Worm (Caenorhabditis elegans) whole organism, L3 larva: ENCODE results near the gene lido-10.

Source experiments
- ama-1 ChIP-seq: fragments of 150-350 bp; optimal IDR thresholded peaks from 2 replicates; lab custom pipeline; 2018
- ceh-16 ChIP-seq: sonication (generic microtip); optimal IDR thresholded peaks from 2 replicates; lab custom pipeline; 2017; ENCODE audit warnings: missing biosample characterization, missing genetic modification characterization
- ceh-28 ChIP-seq: fragments of 150-350 bp; optimal IDR thresholded peaks from 2 replicates; lab custom pipeline; 2014; ENCODE audit warnings: missing biosample characterization, missing genetic modification reagents, missing genetic modification characterization
- ceh-9 ChIP-seq: sonication (generic microtip); optimal IDR thresholded peaks from 2 replicates; lab custom pipeline; 2018; ENCODE audit warnings: missing biosample characterization, missing genetic modification characterization
- daf-12 ChIP-seq: fragments of 150-350 bp; optimal IDR thresholded peaks from 2 replicates; lab custom pipeline; 2014; ENCODE audit warnings: missing biosample characterization, missing genetic modification reagents, missing genetic modification characterization
- egl-5 ChIP-seq: fragments of 150-350 bp; optimal IDR thresholded peaks from 2 replicates; lab custom pipeline; 2017; ENCODE audit warnings: missing biosample characterization, missing genetic modification reagents, missing genetic modification characterization, inconsistent platforms
- elt-1 ChIP-seq: fragments of 150-350 bp; optimal IDR thresholded peaks from 2 replicates; lab custom pipeline; 2014; ENCODE audit warnings: missing biosample characterization, missing genetic modification characterization
- elt-2 ChIP-seq: sonication (generic microtip); optimal IDR thresholded peaks from 2 replicates; lab custom pipeline; 2016; ENCODE audit warnings: missing genetic modification reagents, mild to moderate bottlenecking, missing genetic modification characterization, missing compliant biosample characterization
- eor-1 ChIP-seq, 2 experiments: fragments of 150-350 bp; optimal IDR thresholded peaks; 2 replicates each; lab custom pipeline; 2014 to 2018; ENCODE audit warnings: missing biosample characterization in 2 of 2, missing genetic modification characterization in 2 of 2
- fkh-10 ChIP-seq: sonication (generic microtip); optimal IDR thresholded peaks from 2 replicates; lab custom pipeline; 2017; ENCODE audit warnings: missing biosample characterization, missing genetic modification reagents, missing genetic modification characterization
- fos-1 ChIP-seq: fragments of 150-350 bp; optimal IDR thresholded peaks from 2 replicates; lab custom pipeline; 2014; ENCODE audit warnings: missing biosample characterization, missing genetic modification characterization
- hmg-11 ChIP-seq: sonication (generic microtip); optimal IDR thresholded peaks from 2 replicates; lab custom pipeline; 2016; ENCODE audit warnings: missing genetic modification characterization, missing compliant biosample characterization
- jun-1 ChIP-seq: fragments of 150-350 bp; optimal IDR thresholded peaks from 2 replicates; lab custom pipeline; 2014; ENCODE audit warnings: missing biosample characterization, missing genetic modification reagents, missing genetic modification characterization
- lin-15B ChIP-seq: fragments of 150-350 bp; optimal IDR thresholded peaks from 2 replicates; lab custom pipeline; 2014; ENCODE audit warnings: missing biosample characterization, missing genetic modification characterization
- lin-39 ChIP-seq: fragments of 150-350 bp; optimal IDR thresholded peaks from 2 replicates; lab custom pipeline; 2018; ENCODE audit warnings: missing biosample characterization, missing genetic modification reagents, missing genetic modification characterization
- lsy-12 ChIP-seq: sonication (generic microtip); optimal IDR thresholded peaks from 2 replicates; lab custom pipeline; 2016; ENCODE audit warnings: mild to moderate bottlenecking, missing genetic modification characterization, missing compliant biosample characterization
- mdl-1 ChIP-seq: fragments of 150-350 bp; optimal IDR thresholded peaks from 2 replicates; lab custom pipeline; 2014; ENCODE audit warnings: missing biosample characterization, missing genetic modification characterization
- mml-1 ChIP-seq: fragments of 150-350 bp; sonication (generic microtip); optimal IDR thresholded peaks from 3 replicates; lab custom pipeline; 2014; ENCODE audit warnings: missing biosample characterization, missing genetic modification characterization
- nfya-1 ChIP-seq: sonication (generic microtip); optimal IDR thresholded peaks from 2 replicates; lab custom pipeline; 2017; ENCODE audit warnings: missing genetic modification characterization, mild to moderate bottlenecking, missing compliant biosample characterization, antibody characterized with exemption, moderate library complexity; ENCODE audit not compliant: insufficient read depth
- nhr-11 ChIP-seq: fragments of 150-350 bp; optimal IDR thresholded peaks from 2 replicates; lab custom pipeline; 2014; ENCODE audit warnings: missing biosample characterization, missing genetic modification characterization
- nhr-12 ChIP-seq: fragments of 150-350 bp; optimal IDR thresholded peaks from 2 replicates; lab custom pipeline; 2014; ENCODE audit warnings: missing biosample characterization, missing genetic modification characterization
- nhr-23 ChIP-seq: fragments of 150-350 bp; optimal IDR thresholded peaks from 2 replicates; lab custom pipeline; 2014; ENCODE audit warnings: missing biosample characterization, missing genetic modification reagents, missing genetic modification characterization
- nhr-237 ChIP-seq: fragments of 150-350 bp; optimal IDR thresholded peaks from 2 replicates; lab custom pipeline; 2014; ENCODE audit warnings: missing biosample characterization, missing genetic modification characterization
- nhr-43 ChIP-seq: sonication (generic microtip); optimal IDR thresholded peaks from 2 replicates; lab custom pipeline; 2016; ENCODE audit warnings: mild to moderate bottlenecking, missing genetic modification characterization, missing compliant biosample characterization; ENCODE audit not compliant: poor library complexity, severe bottlenecking
- nhr-67 ChIP-seq: fragments of 150-350 bp; optimal IDR thresholded peaks from 2 replicates; lab custom pipeline; 2014; ENCODE audit warnings: missing biosample characterization, missing genetic modification characterization
- nhr-76 ChIP-seq: fragments of 150-350 bp; sonication (generic microtip); optimal IDR thresholded peaks from 5 replicates; lab custom pipeline; 2014; ENCODE audit warnings: missing biosample characterization, missing genetic modification characterization
- pha-4 ChIP-seq: fragments of 150-350 bp; optimal IDR thresholded peaks from 2 replicates; lab custom pipeline; 2014; ENCODE audit warnings: missing biosample characterization, missing genetic modification reagents, missing genetic modification characterization
- pqm-1 ChIP-seq: fragments of 150-350 bp; optimal IDR thresholded peaks from 2 replicates; lab custom pipeline; 2017; ENCODE audit warnings: missing biosample characterization, missing genetic modification characterization, inconsistent platforms
- sea-2 ChIP-seq: fragments of 150-350 bp; sonication (generic microtip); optimal IDR thresholded peaks from 4 replicates; lab custom pipeline; 2014; ENCODE audit warnings: missing biosample characterization, missing genetic modification reagents, missing genetic modification characterization
- skn-1 ChIP-seq: fragments of 150-350 bp; optimal IDR thresholded peaks from 2 replicates; lab custom pipeline; 2014; ENCODE audit warnings: missing biosample characterization, missing genetic modification characterization
- snpc-4 ChIP-seq: fragments of 150-350 bp; optimal IDR thresholded peaks from 2 replicates; lab custom pipeline; 2014; ENCODE audit warnings: missing biosample characterization, missing genetic modification characterization
- tbx-2 ChIP-seq: sonication (generic microtip); optimal IDR thresholded peaks from 2 replicates; lab custom pipeline; 2016; ENCODE audit warnings: mild to moderate bottlenecking, missing genetic modification characterization, missing compliant biosample characterization
- unc-62 ChIP-seq: fragments of 150-350 bp; sonication (generic microtip); optimal IDR thresholded peaks from 4 replicates; lab custom pipeline; 2014; ENCODE audit warnings: missing biosample characterization, missing genetic modification reagents, missing genetic modification characterization
- ztf-11 ChIP-seq: fragments of 150-350 bp; optimal IDR thresholded peaks from 2 replicates; lab custom pipeline; 2014; ENCODE audit warnings: missing biosample characterization, missing genetic modification characterization

Gene lido-10

DNA sequence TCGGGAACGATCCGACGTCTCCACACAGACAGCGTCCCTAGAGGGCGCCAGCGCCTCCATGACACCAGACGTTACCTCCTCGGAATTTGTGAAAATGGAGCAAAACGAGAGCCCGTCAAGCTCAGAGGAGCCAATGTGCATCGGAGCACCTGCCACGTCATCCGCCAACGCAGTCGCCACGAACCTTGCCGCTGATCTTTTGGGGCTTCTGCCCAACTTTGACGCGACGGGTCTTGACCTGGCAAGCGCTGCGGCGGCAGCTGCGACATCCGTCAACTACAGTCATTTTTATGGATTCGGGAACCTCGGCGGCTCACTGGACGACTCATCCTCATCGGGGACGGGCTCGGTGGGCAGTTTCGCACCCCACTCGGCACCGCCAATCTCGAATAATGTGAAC lies 16.9 kb upstream of the lido-10 start:
- TF ChIP-seq tbx-2 (tag; lab: Kevin White, UChicago) (no peak), jun-1 (tag; lab: Kevin White, UChicago) (no peak), nhr-12 (tag; lab: Kevin White, UChicago) (no peak), unc-62 (GFP tag; lab: Kevin White, UChicago) (no peak), pha-4 (no peak), ceh-9 (tag; lab: Kevin White, UChicago) (no peak)

- TF ChIP-seq snpc-4 (tag; lab: Kevin White, UChicago) (peak; percentile 43), tbx-2 (tag; lab: Kevin White, UChicago) (no peak)
These were observed 16.3 kb upstream of the lido-10 start for ce11 chrII:2985935-2986498.

DNA sequence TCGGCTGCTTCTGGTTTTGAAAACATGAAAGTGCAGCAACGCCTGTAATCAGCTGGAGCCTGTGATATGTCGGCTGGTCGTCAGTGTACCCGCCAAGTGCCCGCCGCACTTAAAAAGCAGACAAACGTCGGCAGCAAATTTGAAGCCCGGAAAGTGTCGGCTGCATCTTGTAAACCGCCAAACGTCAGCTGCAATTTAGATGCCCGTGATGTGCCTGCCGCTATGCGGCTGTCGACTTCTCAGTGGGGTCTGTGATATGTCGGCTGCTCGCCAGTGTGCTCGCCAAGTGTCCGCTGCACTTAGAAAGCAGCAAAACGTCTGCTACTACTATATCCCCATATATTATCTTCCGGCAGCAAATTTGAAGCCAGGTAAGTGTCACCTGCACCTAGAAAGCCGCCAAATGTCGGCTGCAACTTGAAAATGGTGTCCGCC lies 15.2 kb upstream of the lido-10 start:
- TF ChIP-seq nhr-67 (tag; lab: Kevin White, UChicago), result no peak
- TF ChIP-seq snpc-4 (tag; lab: Kevin White, UChicago), result peak; percentile 24

DNA sequence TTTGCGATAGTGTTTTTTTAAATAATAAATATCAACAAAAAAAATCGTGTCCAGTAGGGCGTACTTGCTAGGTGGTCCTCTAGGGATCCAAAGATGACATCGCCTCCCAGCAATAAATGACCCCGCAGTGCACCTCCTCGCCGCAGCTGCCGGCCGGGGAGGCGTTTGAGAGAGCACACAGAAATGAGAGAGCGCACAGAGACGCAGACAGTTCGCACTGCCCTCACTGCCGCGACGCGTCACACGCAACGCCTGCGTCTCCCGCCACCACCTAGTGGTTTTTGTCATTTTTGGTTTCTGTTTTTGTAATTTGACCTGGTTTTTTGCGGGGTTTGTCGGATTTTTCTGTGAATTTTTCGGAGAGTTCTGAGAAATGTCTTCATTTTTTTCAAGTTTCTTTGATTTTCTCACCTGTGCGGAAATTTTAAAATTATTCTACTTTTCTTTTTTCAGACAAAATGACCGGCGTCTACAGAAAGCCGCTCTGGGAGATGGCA lies 14.4 kb upstream of the lido-10 start, which contains the start of gene lido-7:
TSS of gene lido-7 (plus strand) at position 447 of the 497 bp plus-strand sequence.
- TF ChIP-seq elt-2 (tag; lab: Kevin White, UChicago) (peak; percentile 36), nhr-43 (tag; lab: Kevin White, UChicago) (no peak), nhr-12 (tag; lab: Kevin White, UChicago) (no peak), snpc-4 (tag; lab: Kevin White, UChicago) (no peak), pqm-1 (tag; lab: Kevin White, UChicago) (no peak), daf-12 (tag; lab: Kevin White, UChicago) (no peak), ztf-11 (no peak), pha-4 (peak; percentile 44), ceh-28 (tag; lab: Kevin White, UChicago) (no peak), lin-15B (tag; lab: Kevin White, UChicago) (peak; percentile 58), hmg-11 (tag; lab: Kevin White, UChicago) (peak; percentile 64), ceh-16 (tag; lab: Kevin White, UChicago) (no peak), mdl-1 (no peak), nhr-23 (tag; lab: Kevin White, UChicago) (peak; percentile 15), unc-62 (GFP tag; lab: Kevin White, UChicago) (no peak), nhr-11 (no peak), nhr-237 (tag; lab: Kevin White, UChicago) (no peak), fos-1 (no peak), lsy-12 (tag; lab: Kevin White, UChicago) (no peak), skn-1 (tag; lab: Kevin White, UChicago) (no peak), tbx-2 (tag; lab: Kevin White, UChicago) (no peak), egl-5 (tag; lab: Kevin White, UChicago) (no peak), sea-2 (GFP tag; lab: Kevin White, UChicago) (no peak), mml-1 (tag; lab: Kevin White, UChicago) (no peak), nhr-76 (tag; lab: Kevin White, UChicago) (no peak), ceh-9 (tag; lab: Kevin White, UChicago) (no peak), fkh-10 (GFP tag; lab: Kevin White, UChicago) (no peak), nfya-1 (peak; percentile 51), elt-1 (tag; lab: Kevin White, UChicago) (no peak), ama-1 (lab: Kevin White, UChicago) (no peak), lin-39 (peak; percentile 68)

ce11 chrII:2990089-2990488 lies 12.2 kb upstream of the lido-10 start:
- TF ChIP-seq eor-1 (tag; optimal IDR thresholded peaks at IDR 0.05; lab: Kevin White, UChicago) (no peak), ztf-11 (no peak)
